Worm (Caenorhabditis elegans) whole organism, L3 larva: ENCODE measurements around the gene R05G6.10.

Experiments
- R02D3.7 ChIP-seq: fragments of 150-350 bp; optimal IDR thresholded peaks from 2 replicates; lab custom pipeline; 2014; ENCODE audit warnings: missing biosample characterization, missing genetic modification characterization
- ZK546.5 ChIP-seq: sonication (generic microtip); optimal IDR thresholded peaks from 2 replicates; lab custom pipeline; 2017; ENCODE audit warnings: missing biosample characterization, missing genetic modification characterization
- ceh-16 ChIP-seq: sonication (generic microtip); optimal IDR thresholded peaks from 2 replicates; lab custom pipeline; 2017; ENCODE audit warnings: missing biosample characterization, missing genetic modification characterization
- ceh-28 ChIP-seq: fragments of 150-350 bp; optimal IDR thresholded peaks from 2 replicates; lab custom pipeline; 2014; ENCODE audit warnings: missing biosample characterization, missing genetic modification reagents, missing genetic modification characterization
- ceh-82 ChIP-seq: fragments of 150-350 bp; optimal IDR thresholded peaks from 2 replicates; lab custom pipeline; 2014; ENCODE audit warnings: missing biosample characterization, missing genetic modification characterization
- ceh-9 ChIP-seq: sonication (generic microtip); optimal IDR thresholded peaks from 2 replicates; lab custom pipeline; 2018; ENCODE audit warnings: missing biosample characterization, missing genetic modification characterization
- daf-12 ChIP-seq: fragments of 150-350 bp; optimal IDR thresholded peaks from 2 replicates; lab custom pipeline; 2014; ENCODE audit warnings: missing biosample characterization, missing genetic modification reagents, missing genetic modification characterization
- elt-1 ChIP-seq: fragments of 150-350 bp; optimal IDR thresholded peaks from 2 replicates; lab custom pipeline; 2014; ENCODE audit warnings: missing biosample characterization, missing genetic modification characterization
- elt-2 ChIP-seq: sonication (generic microtip); optimal IDR thresholded peaks from 2 replicates; lab custom pipeline; 2016; ENCODE audit warnings: missing genetic modification reagents, mild to moderate bottlenecking, missing genetic modification characterization, missing compliant biosample characterization
- elt-3 ChIP-seq, 3 experiments: fragments of 150-350 bp in 1 of 3; sonication (generic microtip) in 2 of 3; optimal IDR thresholded peaks; 2 replicates in 2 of 3; 4 replicates in 1 of 3; lab custom pipeline; 2014 to 2017; ENCODE audit warnings: missing biosample characterization in 3 of 3, missing genetic modification characterization in 3 of 3
- eor-1 ChIP-seq, 2 experiments: fragments of 150-350 bp; optimal IDR thresholded peaks; 2 replicates each; lab custom pipeline; 2014 to 2018; ENCODE audit warnings: missing biosample characterization in 2 of 2, missing genetic modification characterization in 2 of 2
- fkh-10 ChIP-seq: sonication (generic microtip); optimal IDR thresholded peaks from 2 replicates; lab custom pipeline; 2017; ENCODE audit warnings: missing biosample characterization, missing genetic modification reagents, missing genetic modification characterization
- fkh-2 ChIP-seq: fragments of 150-350 bp; optimal IDR thresholded peaks from 2 replicates; lab custom pipeline; 2014; ENCODE audit warnings: missing biosample characterization, missing genetic modification reagents, missing genetic modification characterization
- fos-1 ChIP-seq: fragments of 150-350 bp; optimal IDR thresholded peaks from 2 replicates; lab custom pipeline; 2014; ENCODE audit warnings: missing biosample characterization, missing genetic modification characterization
- hmg-11 ChIP-seq: sonication (generic microtip); optimal IDR thresholded peaks from 2 replicates; lab custom pipeline; 2016; ENCODE audit warnings: missing genetic modification characterization, missing compliant biosample characterization
- jun-1 ChIP-seq: fragments of 150-350 bp; optimal IDR thresholded peaks from 2 replicates; lab custom pipeline; 2014; ENCODE audit warnings: missing biosample characterization, missing genetic modification reagents, missing genetic modification characterization
- lin-15B ChIP-seq: fragments of 150-350 bp; optimal IDR thresholded peaks from 2 replicates; lab custom pipeline; 2014; ENCODE audit warnings: missing biosample characterization, missing genetic modification characterization
- lin-39 ChIP-seq: fragments of 150-350 bp; optimal IDR thresholded peaks from 2 replicates; lab custom pipeline; 2018; ENCODE audit warnings: missing biosample characterization, missing genetic modification reagents, missing genetic modification characterization
- lsy-12 ChIP-seq: sonication (generic microtip); optimal IDR thresholded peaks from 2 replicates; lab custom pipeline; 2016; ENCODE audit warnings: mild to moderate bottlenecking, missing genetic modification characterization, missing compliant biosample characterization
- mdl-1 ChIP-seq: fragments of 150-350 bp; optimal IDR thresholded peaks from 2 replicates; lab custom pipeline; 2014; ENCODE audit warnings: missing biosample characterization, missing genetic modification characterization
- nfya-1 ChIP-seq: sonication (generic microtip); optimal IDR thresholded peaks from 2 replicates; lab custom pipeline; 2017; ENCODE audit warnings: missing genetic modification characterization, mild to moderate bottlenecking, missing compliant biosample characterization, antibody characterized with exemption, moderate library complexity; ENCODE audit not compliant: insufficient read depth
- nhr-11 ChIP-seq: fragments of 150-350 bp; optimal IDR thresholded peaks from 2 replicates; lab custom pipeline; 2014; ENCODE audit warnings: missing biosample characterization, missing genetic modification characterization
- nhr-23 ChIP-seq: fragments of 150-350 bp; optimal IDR thresholded peaks from 2 replicates; lab custom pipeline; 2014; ENCODE audit warnings: missing biosample characterization, missing genetic modification reagents, missing genetic modification characterization
- nhr-237 ChIP-seq: fragments of 150-350 bp; optimal IDR thresholded peaks from 2 replicates; lab custom pipeline; 2014; ENCODE audit warnings: missing biosample characterization, missing genetic modification characterization
- nhr-25 ChIP-seq: sonication (generic microtip); optimal IDR thresholded peaks from 2 replicates; lab custom pipeline; 2017; ENCODE audit warnings: missing biosample characterization, missing genetic modification characterization
- nhr-28 ChIP-seq: fragments of 150-350 bp; optimal IDR thresholded peaks from 2 replicates; lab custom pipeline; 2014; ENCODE audit warnings: missing biosample characterization, missing genetic modification characterization
- nhr-43 ChIP-seq: sonication (generic microtip); optimal IDR thresholded peaks from 2 replicates; lab custom pipeline; 2016; ENCODE audit warnings: mild to moderate bottlenecking, missing genetic modification characterization, missing compliant biosample characterization; ENCODE audit not compliant: poor library complexity, severe bottlenecking
- pha-4 ChIP-seq: fragments of 150-350 bp; optimal IDR thresholded peaks from 2 replicates; lab custom pipeline; 2014; ENCODE audit warnings: missing biosample characterization, missing genetic modification reagents, missing genetic modification characterization
- pqm-1 ChIP-seq: fragments of 150-350 bp; optimal IDR thresholded peaks from 2 replicates; lab custom pipeline; 2017; ENCODE audit warnings: missing biosample characterization, missing genetic modification characterization, inconsistent platforms
- skn-1 ChIP-seq: fragments of 150-350 bp; optimal IDR thresholded peaks from 2 replicates; lab custom pipeline; 2014; ENCODE audit warnings: missing biosample characterization, missing genetic modification characterization
- snpc-4 ChIP-seq: fragments of 150-350 bp; optimal IDR thresholded peaks from 2 replicates; lab custom pipeline; 2014; ENCODE audit warnings: missing biosample characterization, missing genetic modification characterization
- tbx-2 ChIP-seq: sonication (generic microtip); optimal IDR thresholded peaks from 2 replicates; lab custom pipeline; 2016; ENCODE audit warnings: mild to moderate bottlenecking, missing genetic modification characterization, missing compliant biosample characterization
- unc-39 ChIP-seq: sonication (generic microtip); optimal IDR thresholded peaks from 4 replicates; lab custom pipeline; 2017; ENCODE audit warnings: missing biosample characterization, missing genetic modification characterization
- unc-62 ChIP-seq: fragments of 150-350 bp; sonication (generic microtip); optimal IDR thresholded peaks from 4 replicates; lab custom pipeline; 2014; ENCODE audit warnings: missing biosample characterization, missing genetic modification reagents, missing genetic modification characterization
- zag-1 ChIP-seq: fragments of 150-350 bp; optimal IDR thresholded peaks from 2 replicates; lab custom pipeline; 2014; ENCODE audit warnings: missing biosample characterization, missing genetic modification characterization
- ztf-11 ChIP-seq: fragments of 150-350 bp; optimal IDR thresholded peaks from 2 replicates; lab custom pipeline; 2014; ENCODE audit warnings: missing biosample characterization, missing genetic modification characterization
- ztf-4 ChIP-seq: fragments of 150-350 bp; optimal IDR thresholded peaks from 2 replicates; lab custom pipeline; 2014; ENCODE audit warnings: missing biosample characterization, missing genetic modification characterization

Gene R05G6.10

ce11 chrIV:7486201-7486947 is 56.0 kb downstream of the R05G6.10 start, which contains the start of the genes his-61 and his-62:
his-61 (minus strand) TSS chrIV:7486217.
his-62 (plus strand) TSS chrIV:7486545.
- TF ChIP-seq jun-1 (tag; lab: Kevin White, UChicago) = peak; percentile 43
- no peak for TF ChIP-seq ztf-11 (tag; lab: Kevin White, UChicago)
- TF ChIP-seq elt-1 = peak; percentile 42
- TF ChIP-seq snpc-4 (tag; lab: Kevin White, UChicago) = peak; percentile 82
- TF ChIP-seq pqm-1 (tag; lab: Kevin White, UChicago) = peak; percentile 52
- no peak for TF ChIP-seq mdl-1 (tag; lab: Kevin White, UChicago)
- TF ChIP-seq nfya-1 (tag; lab: Kevin White, UChicago) = peak; percentile 49
- TF ChIP-seq nhr-43 (tag; lab: Kevin White, UChicago) = peak; percentile 18
- no peak for TF ChIP-seq nhr-28 (tag; lab: Kevin White, UChicago)
- peak; percentile 83 for TF ChIP-seq elt-2 (tag; lab: Kevin White, UChicago)
- TF ChIP-seq lin-15B (tag; lab: Kevin White, UChicago) = peak; percentile 13
- TF ChIP-seq lsy-12 (tag; lab: Kevin White, UChicago) = peak; percentile 63
- no peak for TF ChIP-seq fkh-2 (tag; lab: Kevin White, UChicago)
- TF ChIP-seq fkh-10 (GFP tag; lab: Kevin White, UChicago) = no peak
- TF ChIP-seq ztf-4 (tag; lab: Kevin White, UChicago) = no peak
- peak; percentile 85 for TF ChIP-seq nhr-25 (tag; lab: Kevin White, UChicago)
- TF ChIP-seq pha-4 (tag; lab: Kevin White, UChicago) = peak; percentile 73
- no peak for TF ChIP-seq lin-39 (tag; lab: Kevin White, UChicago)

- no peak for TF ChIP-seq tbx-2 (tag; lab: Kevin White, UChicago)
- no peak for TF ChIP-seq jun-1 (tag; lab: Kevin White, UChicago)
- TF ChIP-seq elt-3 (tag; optimal IDR thresholded peaks at IDR 0.05; lab: Kevin White, UChicago) = no peak
- TF ChIP-seq unc-39 (tag; lab: Kevin White, UChicago) = no peak
- no peak for TF ChIP-seq elt-2 (tag; lab: Kevin White, UChicago)
- no peak for TF ChIP-seq R02D3.7 (tag; lab: Kevin White, UChicago)
- no peak for TF ChIP-seq ceh-28 (tag; lab: Kevin White, UChicago)
- no peak for TF ChIP-seq unc-62 (GFP tag; lab: Kevin White, UChicago)
- TF ChIP-seq ceh-16 (tag; lab: Kevin White, UChicago) = no peak
- no peak for TF ChIP-seq daf-12
- no peak for TF ChIP-seq skn-1
- no peak for TF ChIP-seq lin-39 (tag; lab: Kevin White, UChicago)
- no peak for TF ChIP-seq nhr-23 (tag; lab: Kevin White, UChicago)
- no peak for TF ChIP-seq ceh-82 (tag; lab: Kevin White, UChicago)
- no peak for TF ChIP-seq snpc-4 (tag; lab: Kevin White, UChicago)
- no peak for TF ChIP-seq ztf-4 (tag; lab: Kevin White, UChicago)
- no peak for TF ChIP-seq eor-1 (tag; optimal IDR thresholded peaks at IDR 0.05; lab: Kevin White, UChicago)
- no peak for TF ChIP-seq zag-1 (tag; lab: Kevin White, UChicago)
- no peak for TF ChIP-seq nfya-1 (tag; lab: Kevin White, UChicago)
- TF ChIP-seq nhr-11 (tag; lab: Kevin White, UChicago) = no peak
These were observed 64.2 kb downstream of the R05G6.10 start, which contains the start of gene rod-1 for ce11 chrIV:7478134-7478533. rod-1 (plus strand) TSS chrIV:7478452.

- no peak for TF ChIP-seq ceh-16 (tag; lab: Kevin White, UChicago)
- TF ChIP-seq skn-1 = no peak
- TF ChIP-seq ceh-9 (tag; lab: Kevin White, UChicago) = no peak
- no peak for TF ChIP-seq jun-1 (tag; lab: Kevin White, UChicago)
- TF ChIP-seq hmg-11 (tag; lab: Kevin White, UChicago) = no peak
- no peak for TF ChIP-seq lsy-12 (tag; lab: Kevin White, UChicago)
- no peak for TF ChIP-seq snpc-4 (tag; lab: Kevin White, UChicago)
- no peak for TF ChIP-seq ceh-82 (tag; lab: Kevin White, UChicago)
- TF ChIP-seq zag-1 (tag; lab: Kevin White, UChicago) = no peak
- no peak for TF ChIP-seq ZK546.5
- no peak for TF ChIP-seq tbx-2 (tag; lab: Kevin White, UChicago)
- no peak for TF ChIP-seq unc-62 (GFP tag; lab: Kevin White, UChicago)
- TF ChIP-seq R02D3.7 (tag; lab: Kevin White, UChicago) = no peak
- TF ChIP-seq nhr-237 = no peak
- no peak for TF ChIP-seq ceh-28 (tag; lab: Kevin White, UChicago)
- no peak for TF ChIP-seq fos-1 (tag; lab: Kevin White, UChicago)
These were observed 64.6 kb downstream of the R05G6.10 start for ce11 chrIV:7477697-7478096.
